Worm (Caenorhabditis elegans) whole organism, L4/young adult: Measurements from ENCODE around the gene C08B6.18.

Source experiments
- W03F9.2 ChIP-seq: fragments of 150-350 bp; optimal IDR thresholded peaks from 2 replicates; lab custom pipeline; 2014; ENCODE audit warnings: missing biosample characterization, missing genetic modification characterization
- dao-5 ChIP-seq: sonication (generic microtip); optimal IDR thresholded peaks from 2 replicates; lab custom pipeline; 2016; ENCODE audit warnings: missing genotype, missing genetic modification characterization, moderate library complexity, missing compliant biosample characterization
- him-1 ChIP-seq: sonication (generic microtip); optimal IDR thresholded peaks from 2 replicates; lab custom pipeline; 2016; ENCODE audit warnings: missing genotype, missing genetic modification reagents, missing genetic modification characterization, missing compliant biosample characterization

Gene C08B6.18

ce11 chrV:10107309-10107708, 26.6 kb downstream of the C08B6.18 start, which contains the start of gene C08B6.11:
Gene C08B6.11, plus strand, starts transcription at chrV:10107609.
- no peak for TF ChIP-seq dao-5 (tag; lab: Kevin White, UChicago)
- no peak for TF ChIP-seq W03F9.2 (tag; lab: Kevin White, UChicago)
- TF ChIP-seq him-1 = no peak

ce11 chrV:10105412-10105811, 28.5 kb downstream of the C08B6.18 start, which contains the start of gene C08B6.2:
Gene C08B6.2, plus strand, starts transcription at chrV:10105712.
- no peak for TF ChIP-seq dao-5 (tag; lab: Kevin White, UChicago)
- no peak for TF ChIP-seq W03F9.2 (tag; lab: Kevin White, UChicago)
- TF ChIP-seq him-1 = no peak

- TF ChIP-seq him-1 (no peak), W03F9.2 (tag; lab: Kevin White, UChicago) (no peak), dao-5 (tag; lab: Kevin White, UChicago) (no peak)
Observed at ce11 chrV:10104785-10105310, 29.1 kb downstream of the C08B6.18 start, which contains the start of gene ugt-17. Gene ugt-17, minus strand, starts transcription at chrV:10104964.

- no peak for TF ChIP-seq dao-5 (tag; lab: Kevin White, UChicago)
- no peak for TF ChIP-seq him-1
- no peak for TF ChIP-seq W03F9.2 (tag; lab: Kevin White, UChicago)
Observed at ce11 chrV:10103811-10104210, 30.1 kb downstream of the C08B6.18 start.

ce11 chrV:10101916-10102315, 32.0 kb downstream of the C08B6.18 start, which contains the start of gene C08B6.14:
Gene C08B6.14, minus strand, starts transcription at chrV:10102016.
- TF ChIP-seq dao-5 (tag; lab: Kevin White, UChicago) (no peak), W03F9.2 (tag; lab: Kevin White, UChicago) (no peak), him-1 (no peak)

ce11 chrV:10098429-10098828, 35.5 kb downstream of the C08B6.18 start, which contains the start of gene ugt-47:
Gene ugt-47, minus strand, starts transcription at chrV:10098597.
- no peak for TF ChIP-seq W03F9.2 (tag; lab: Kevin White, UChicago)
- no peak for TF ChIP-seq him-1
- no peak for TF ChIP-seq dao-5 (tag; lab: Kevin White, UChicago)

ce11 chrV:10096932-10097331, 37.0 kb downstream of the C08B6.18 start:
- TF ChIP-seq dao-5 (tag; lab: Kevin White, UChicago) (no peak), W03F9.2 (tag; lab: Kevin White, UChicago) (no peak), him-1 (no peak)

ce11 chrV:10094374-10094773, 39.6 kb downstream of the C08B6.18 start, which contains the start of gene srd-49:
Gene srd-49, plus strand, starts transcription at chrV:10094674.
- TF ChIP-seq W03F9.2 (tag; lab: Kevin White, UChicago) = no peak
- no peak for TF ChIP-seq dao-5 (tag; lab: Kevin White, UChicago)
- TF ChIP-seq him-1 = no peak

ce11 chrV:10091152-10091551, 42.8 kb downstream of the C08B6.18 start, which contains the start of gene R04B5.11:
Gene R04B5.11, minus strand, starts transcription at chrV:10091252.
- TF ChIP-seq W03F9.2 (tag; lab: Kevin White, UChicago) (no peak), dao-5 (tag; lab: Kevin White, UChicago) (no peak), him-1 (no peak)

ce11 chrV:10090461-10090860, 43.5 kb downstream of the C08B6.18 start, which contains the start of gene R04B5.7:
Gene R04B5.7, minus strand, starts transcription at chrV:10090561.
- TF ChIP-seq dao-5 (tag; lab: Kevin White, UChicago) (no peak), him-1 (no peak), W03F9.2 (tag; lab: Kevin White, UChicago) (no peak)

- TF ChIP-seq him-1 (no peak), dao-5 (tag; lab: Kevin White, UChicago) (no peak), W03F9.2 (tag; lab: Kevin White, UChicago) (no peak)
Observed at ce11 chrV:10087103-10087502, 46.8 kb downstream of the C08B6.18 start, which contains the start of gene R04B5.5. Gene R04B5.5, plus strand, starts transcription at chrV:10087480.

ce11 chrV:10086141-10086540, 47.8 kb downstream of the C08B6.18 start:
- TF ChIP-seq dao-5 (tag; lab: Kevin White, UChicago) = no peak

ce11 chrV:10084864-10085263, 49.1 kb downstream of the C08B6.18 start, which contains the start of gene R04B5.6:
Gene R04B5.6, plus strand, starts transcription at chrV:10085164.
- TF ChIP-seq W03F9.2 (tag; lab: Kevin White, UChicago) = no peak
- no peak for TF ChIP-seq him-1
- no peak for TF ChIP-seq dao-5 (tag; lab: Kevin White, UChicago)
